Fruit fly (Drosophila melanogaster): ENCODE results near the gene mfas.

DNA sequence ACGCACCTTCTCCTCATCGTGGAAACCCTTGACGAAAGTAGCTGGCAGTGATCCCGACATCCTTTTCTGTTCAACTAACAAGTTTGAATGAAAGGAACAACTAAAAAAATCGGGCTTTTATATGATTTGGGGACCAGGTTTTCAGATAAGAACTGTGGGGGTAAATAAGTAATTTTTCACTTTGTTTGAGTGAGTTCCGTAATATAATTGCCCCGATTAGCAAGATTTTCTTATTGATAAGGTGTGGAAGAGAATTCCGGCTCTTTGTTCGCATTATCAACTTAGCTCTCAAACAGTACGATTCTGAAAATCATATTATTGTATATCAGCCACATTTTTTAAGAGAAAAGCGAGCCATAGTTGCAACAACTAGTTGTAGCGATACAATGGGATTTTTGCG, 11.2 kb downstream of the mfas start, which contains the start of gene CG12224:
- TF ChIP-seq sv (GFP tag; optimal IDR thresholded peaks at IDR 0.05) (no peak), sage (GFP tag; optimal IDR thresholded peaks at IDR 0.05) (no peak), Hr78 (GFP tag; optimal IDR thresholded peaks at IDR 0.05) (no peak), dmrt93B (GFP tag; optimal IDR thresholded peaks at IDR 0.05) (no peak), lola (GFP tag; optimal IDR thresholded peaks at IDR 0.05) (no peak), OdsH (GFP tag; optimal IDR thresholded peaks at IDR 0.05) (no peak), Dif (GFP tag; optimal IDR thresholded peaks at IDR 0.05; ENCODE audit: partially characterized antibody) (no peak), usp (GFP tag; optimal IDR thresholded peaks at IDR 0.05) (no peak)
